Fruit fly (Drosophila melanogaster): Measurements from ENCODE around the gene CG3568.
A peak's percentile ranks its signal among the peaks of the same experiment; 100 is the strongest.

CG3568 gene

dm6 chrX:4589951-4590771 lies 47.7 kb downstream of the CG3568 start (continued):
- no peak for TF ChIP-seq corto (GFP tag; optimal IDR thresholded peaks at IDR 0.05)
- TF ChIP-seq CG2120 (GFP tag; optimal IDR thresholded peaks at IDR 0.05) = peak; percentile 53
- peak; percentile 83 for TF ChIP-seq Gsc (GFP tag; IDR thresholded peaks at IDR 0.05)
- TF ChIP-seq TFAM (GFP tag; optimal IDR thresholded peaks at IDR 0.05) = no peak
- peak; percentile 70 for TF ChIP-seq pros (GFP tag; optimal IDR thresholded peaks at IDR 0.05)
- peak; percentile 66 for TF ChIP-seq kay (GFP tag; optimal IDR thresholded peaks at IDR 0.05)
- TF ChIP-seq CG17359 (tag; optimal IDR thresholded peaks at IDR 0.05) = peak; percentile 81
- TF ChIP-seq CG17328 (GFP tag; IDR thresholded peaks at IDR 0.05) = peak; percentile 97
- TF ChIP-seq CG11560 (tag; IDR thresholded peaks at IDR 0.05) = peak; percentile 69; the same call in 2 of the 3 replicates
- peak; percentile 49; the same call in 1 of the 2 replicates for TF ChIP-seq ham (GFP tag; IDR thresholded peaks at IDR 0.05)
- TF ChIP-seq toy (GFP tag; IDR thresholded peaks at IDR 0.05) = peak; percentile 56; the same call in 1 of the 2 replicates
- TF ChIP-seq CG9727 (GFP tag; optimal IDR thresholded peaks at IDR 0.05) = peak; percentile 84
- no peak for TF ChIP-seq kah (GFP tag; optimal IDR thresholded peaks at IDR 0.05)
- peak; percentile 89 for TF ChIP-seq Aef1 (GFP tag; IDR thresholded peaks at IDR 0.05)
- TF ChIP-seq Hmr (GFP tag; optimal IDR thresholded peaks at IDR 0.05) = peak; percentile 82
- TF ChIP-seq CG3838 (GFP tag; optimal IDR thresholded peaks at IDR 0.05) = no peak
- TF ChIP-seq Blimp-1 (GFP tag; optimal IDR thresholded peaks at IDR 0.05) = peak; percentile 46
- peak; percentile 84 for TF ChIP-seq CG7372 (GFP tag; IDR thresholded peaks at IDR 0.05)
- TF ChIP-seq CG15514 (GFP tag; optimal IDR thresholded peaks at IDR 0.05) = peak; percentile 60
- peak; percentile 50 for TF ChIP-seq zen (tag; optimal IDR thresholded peaks at IDR 0.05)
- peak; percentile 90 for TF ChIP-seq jing (GFP tag; optimal IDR thresholded peaks at IDR 0.05)
- TF ChIP-seq nau (GFP tag; optimal IDR thresholded peaks at IDR 0.05) = peak; percentile 68
- TF ChIP-seq Med (GFP tag) = peak; percentile 94
- TF ChIP-seq Gug (GFP tag; IDR thresholded peaks at IDR 0.05) = peak; percentile 97
- TF ChIP-seq nmo (GFP tag; optimal IDR thresholded peaks at IDR 0.05) = peak; percentile 80
- no peak for TF ChIP-seq ftz-f1 (GFP tag; optimal IDR thresholded peaks at IDR 0.05)
- TF ChIP-seq CG17802 (tag; optimal IDR thresholded peaks at IDR 0.05) = peak; percentile 50
- TF ChIP-seq E2f1 (GFP tag; IDR thresholded peaks at IDR 0.05) = peak; percentile 88
- TF ChIP-seq CG12219 (GFP tag; optimal IDR thresholded peaks at IDR 0.05) = peak; percentile 83
- peak; percentile 88 for TF ChIP-seq gem (tag; optimal IDR thresholded peaks at IDR 0.05)
- peak; percentile 48 for TF ChIP-seq Asciz (GFP tag; optimal IDR thresholded peaks at IDR 0.05)
- TF ChIP-seq tx (GFP tag; optimal IDR thresholded peaks at IDR 0.05) = peak; percentile 51
- TF ChIP-seq CG17385 (GFP tag; optimal IDR thresholded peaks at IDR 0.05) = peak; percentile 68
- TF ChIP-seq shn (GFP tag; optimal IDR thresholded peaks at IDR 0.05) = peak; percentile 48
- peak; percentile 28 for TF ChIP-seq sug (tag; optimal IDR thresholded peaks at IDR 0.05)
- TF ChIP-seq Kr (GFP tag; optimal IDR thresholded peaks at IDR 0.05) = peak; percentile 60
- peak; percentile 42 for TF ChIP-seq CG31388 (GFP tag; optimal IDR thresholded peaks at IDR 0.05)
- TF ChIP-seq CG18262 (tag; optimal IDR thresholded peaks at IDR 0.05) = peak; percentile 82
- peak; percentile 80 for TF ChIP-seq CG31224 (GFP tag; IDR thresholded peaks at IDR 0.05)
- TF ChIP-seq HLH3B (GFP tag; IDR thresholded peaks at IDR 0.05) = peak; percentile 91
- peak; percentile 60 for TF ChIP-seq CG1529 (GFP tag; optimal IDR thresholded peaks at IDR 0.05)
- TF ChIP-seq Atf3 (GFP tag; optimal IDR thresholded peaks at IDR 0.05) = peak; percentile 25
- TF ChIP-seq sens-2 (GFP tag; IDR thresholded peaks at IDR 0.05) = peak; percentile 87; the same call in 1 of the 2 replicates
- TF ChIP-seq stc (GFP tag; IDR thresholded peaks at IDR 0.05) = peak; percentile 73
- peak; percentile 89 for TF ChIP-seq croc (GFP tag; conservative IDR thresholded peaks at IDR 0.05)
- TF ChIP-seq twi (tag; optimal IDR thresholded peaks at IDR 0.05) = peak; percentile 66
- peak; percentile 62 for TF ChIP-seq CG15601 (tag; optimal IDR thresholded peaks at IDR 0.05)
- TF ChIP-seq CG12391 (tag; optimal IDR thresholded peaks at IDR 0.05) = peak; percentile 78
- peak; percentile 78 for TF ChIP-seq CG11504 (tag; optimal IDR thresholded peaks at IDR 0.05)
